Fruit fly (Drosophila melanogaster): ENCODE data around the gene Pa1.

dm6 chrX:11322659-11323058, 36.4 kb upstream of the Pa1 start:
- TF ChIP-seq ttk (optimal IDR thresholded peaks at IDR 0.05) (no peak), Myc (optimal IDR thresholded peaks at IDR 0.05) (no peak)

Measured in Kc167 (cell line).